Worm (Caenorhabditis elegans): ENCODE results near the gene F10E7.1.

F10E7.1 gene

ce11 chrII:7111012-7111656 is 15.4 kb upstream of the F10E7.1 start:
- TF ChIP-seq zag-1 (tag; optimal IDR thresholded peaks at IDR 0.05): peak; percentile 21
- TF ChIP-seq nhr-129 (tag; optimal IDR thresholded peaks at IDR 0.05): peak; percentile 28
- TF ChIP-seq unc-55 (GFP tag; optimal IDR thresholded peaks at IDR 0.05): peak; percentile 45
- no peak for TF ChIP-seq ztf-4 (tag; optimal IDR thresholded peaks at IDR 0.05)
- TF ChIP-seq ceh-16 (tag; optimal IDR thresholded peaks at IDR 0.05): no peak
- no peak for TF ChIP-seq nhr-25 (tag; optimal IDR thresholded peaks at IDR 0.05)
- TF ChIP-seq egl-27 (tag; optimal IDR thresholded peaks at IDR 0.05): no peak
- TF ChIP-seq snpc-4 (tag; optimal IDR thresholded peaks at IDR 0.05): no peak
- TF ChIP-seq Y55F3AM.14 (GFP tag; optimal IDR thresholded peaks at IDR 0.05): no peak
- TF ChIP-seq peb-1 (tag; optimal IDR thresholded peaks at IDR 0.05): no peak
- no peak for TF ChIP-seq nhr-21 (tag; optimal IDR thresholded peaks at IDR 0.05)
- peak; percentile 16 for TF ChIP-seq sem-4 (tag; optimal IDR thresholded peaks at IDR 0.05)
- TF ChIP-seq lsy-2 (tag; optimal IDR thresholded peaks at IDR 0.05): peak in 1 of 2 experiments; percentile 35
- TF ChIP-seq C34F6.9 (tag; optimal IDR thresholded peaks at IDR 0.05): peak; percentile 58

- TF ChIP-seq ztf-4 (tag; optimal IDR thresholded peaks at IDR 0.05) (no peak), nhr-25 (tag; optimal IDR thresholded peaks at IDR 0.05) (no peak), ZK546.5 (tag; optimal IDR thresholded peaks at IDR 0.05) (no peak), nhr-129 (tag; optimal IDR thresholded peaks at IDR 0.05) (peak; percentile 60), blmp-1 (tag; optimal IDR thresholded peaks at IDR 0.05; ENCODE audit: insufficient read depth) (no peak), lsy-2 (tag; optimal IDR thresholded peaks at IDR 0.05) (peak; percentile 94 to 99), egl-27 (tag; optimal IDR thresholded peaks at IDR 0.05) (no peak), snpc-4 (tag; optimal IDR thresholded peaks at IDR 0.05) (peak; percentile 36), R02D3.7 (tag; optimal IDR thresholded peaks at IDR 0.05) (no peak), gmeb-1 (tag; optimal IDR thresholded peaks at IDR 0.05) (no peak), sma-3 (GFP tag; optimal IDR thresholded peaks at IDR 0.05) (no peak), mbf-1 (tag; optimal IDR thresholded peaks at IDR 0.05) (no peak), ama-1 (optimal IDR thresholded peaks at IDR 0.05) (no peak), dmd-4 (tag; optimal IDR thresholded peaks at IDR 0.05) (no peak), C34F6.9 (tag; optimal IDR thresholded peaks at IDR 0.05) (peak; percentile 66), crh-2 (tag; optimal IDR thresholded peaks at IDR 0.05) (peak; percentile 62), nhr-23 (tag; optimal IDR thresholded peaks at IDR 0.05) (no peak), fos-1 (tag; optimal IDR thresholded peaks at IDR 0.05) (no peak), peb-1 (tag; optimal IDR thresholded peaks at IDR 0.05) (no peak), alr-1 (tag; optimal IDR thresholded peaks at IDR 0.05) (no peak), ztf-1 (GFP tag; conservative IDR thresholded peaks at IDR 0.05) (no peak), unc-55 (GFP tag; optimal IDR thresholded peaks at IDR 0.05) (no peak), unc-62 (GFP tag; optimal IDR thresholded peaks at IDR 0.05) (no peak), sem-4 (tag; optimal IDR thresholded peaks at IDR 0.05) (peak; percentile 30), nhr-6 (tag; optimal IDR thresholded peaks at IDR 0.05) (peak; percentile 24), nhr-237 (tag; optimal IDR thresholded peaks at IDR 0.05) (no peak), ztf-11 (tag; optimal IDR thresholded peaks at IDR 0.05) (no peak), mdl-1 (tag; optimal IDR thresholded peaks at IDR 0.05) (no peak), nhr-11 (tag; optimal IDR thresholded peaks at IDR 0.05) (no peak), ceh-16 (tag; optimal IDR thresholded peaks at IDR 0.05) (no peak), lin-39 (tag; optimal IDR thresholded peaks at IDR 0.05) (no peak), nhr-21 (tag; optimal IDR thresholded peaks at IDR 0.05) (no peak), nhr-77 (tag; optimal IDR thresholded peaks at IDR 0.05) (no peak), elt-3 (tag; optimal IDR thresholded peaks at IDR 0.05) (no peak), sma-9 (GFP tag; optimal IDR thresholded peaks at IDR 0.05) (peak; percentile 26), sma-9 (tag; optimal IDR thresholded peaks at IDR 0.05) (no peak), skn-1 (tag; optimal IDR thresholded peaks at IDR 0.05) (no peak), lin-11 (tag; optimal IDR thresholded peaks at IDR 0.05) (no peak), F13H6.1 (tag; optimal IDR thresholded peaks at IDR 0.05) (no peak), elt-1 (tag; optimal IDR thresholded peaks at IDR 0.05) (no peak), ceh-82 (tag; optimal IDR thresholded peaks at IDR 0.05) (no peak)
Observed at ce11 chrII:7111657-7112049, 14.9 kb upstream of the F10E7.1 start, which contains the start of gene F10E7.5. F10E7.5 (plus strand) TSS chrII:7111978.

Measured in whole organism, L2 larva.